Fruit fly (Drosophila melanogaster) whole organism, pupa: Measurements from ENCODE around the gene ThrRS.

Experiments
- CG12605 ChIP-seq: fragments of 200-800 bp; sonication (Bioruptor generic); IDR thresholded peaks from 2 replicates; pipeline ENCODE4 v1.3.6; 2022; ENCODE audit warnings: missing biosample characterization, missing genetic modification characterization
- CG13204 ChIP-seq: fragments of 200-800 bp; sonication (Bioruptor generic); optimal IDR thresholded peaks from 2 replicates; lab custom pipeline; 2018; ENCODE audit warnings: missing biosample characterization, mild to moderate bottlenecking, missing genetic modification characterization, moderate library complexity
- CG14655 ChIP-seq: fragments of 200-800 bp; sonication (Bioruptor generic); optimal IDR thresholded peaks from 3 replicates; lab custom pipeline; 2017; ENCODE audit warnings: mild to moderate bottlenecking, missing biosample characterization, missing genetic modification reagents, missing genetic modification characterization
- CG15710 ChIP-seq: fragments of 200-800 bp; sonication (Bioruptor generic); optimal IDR thresholded peaks from 2 replicates; lab custom pipeline; 2018; ENCODE audit warnings: missing biosample characterization, mild to moderate bottlenecking, missing genetic modification characterization, moderate library complexity
- CG17806 ChIP-seq: fragments of 200-800 bp; sonication (Bioruptor generic); optimal IDR thresholded peaks from 2 replicates; lab custom pipeline; 2018; ENCODE audit warnings: missing biosample characterization, mild to moderate bottlenecking, missing genetic modification characterization, moderate library complexity
- CG32121 ChIP-seq: fragments of 200-800 bp; sonication (Bioruptor generic); IDR thresholded peaks from 2 replicates; pipeline ENCODE4 v1.3.6; 2022; ENCODE audit warnings: missing biosample characterization, missing genetic modification characterization
- CG34367 ChIP-seq: fragments of 200-800 bp; sonication (Bioruptor generic); optimal IDR thresholded peaks from 2 replicates; lab custom pipeline; 2018; ENCODE audit warnings: missing biosample characterization, mild to moderate bottlenecking, missing genetic modification characterization
- CG4496 ChIP-seq: fragments of 200-800 bp; sonication (Bioruptor generic); IDR thresholded peaks from 3 replicates; pipeline ENCODE4 v1.3.6; 2022; ENCODE audit warnings: missing biosample characterization, missing genetic modification characterization
- CG8159 ChIP-seq: fragments of 200-800 bp; sonication (Bioruptor generic); optimal IDR thresholded peaks from 3 replicates; lab custom pipeline; 2018; ENCODE audit warnings: missing biosample characterization, mild to moderate bottlenecking, missing genetic modification characterization, moderate library complexity
- CG8301 ChIP-seq: fragments of 200-800 bp; sonication (Bioruptor generic); optimal IDR thresholded peaks from 2 replicates; lab custom pipeline; 2018; ENCODE audit warnings: missing biosample characterization, mild to moderate bottlenecking, missing genetic modification characterization
- CG9948 ChIP-seq: fragments of 200-800 bp; sonication (Bioruptor generic); optimal IDR thresholded peaks from 2 replicates; lab custom pipeline; 2018; ENCODE audit warnings: missing biosample characterization, mild to moderate bottlenecking, missing genetic modification characterization, moderate library complexity
- D1 ChIP-seq: fragments of 200-800 bp; sonication (Bioruptor generic); optimal IDR thresholded peaks from 2 replicates; lab custom pipeline; 2018; ENCODE audit warnings: missing biosample characterization, mild to moderate bottlenecking, missing genetic modification characterization, moderate library complexity
- Ets98B ChIP-seq: fragments of 200-800 bp; sonication (Bioruptor generic); IDR thresholded peaks from 2 replicates; pipeline ENCODE4 v1.3.6; 2022; ENCODE audit warnings: missing biosample characterization, missing genetic modification characterization
- Pif1A ChIP-seq: fragments of 200-800 bp; sonication (Bioruptor generic); optimal IDR thresholded peaks from 3 replicates; lab custom pipeline; 2016; ENCODE audit warnings: missing biosample characterization, missing genetic modification characterization
- Pif1B ChIP-seq: fragments of 200-800 bp; sonication (Bioruptor generic); optimal IDR thresholded peaks from 3 replicates; lab custom pipeline; 2016; ENCODE audit warnings: missing biosample characterization, missing genetic modification characterization
- Snoo ChIP-seq: fragments of 200-800 bp; sonication (Bioruptor generic); optimal IDR thresholded peaks from 3 replicates; lab custom pipeline; 2017; ENCODE audit warnings: missing biosample characterization, mild to moderate bottlenecking, missing genetic modification characterization, inconsistent platforms
- fd96Ca ChIP-seq: fragments of 200-800 bp; sonication (Bioruptor generic); IDR thresholded peaks from 3 replicates; pipeline ENCODE4 v1.3.6; 2022; ENCODE audit warnings: missing biosample characterization, missing genetic modification characterization
- gl ChIP-seq: fragments of 200-800 bp; sonication (Bioruptor generic); optimal IDR thresholded peaks from 2 replicates; lab custom pipeline; 2018; ENCODE audit warnings: missing biosample characterization, mild to moderate bottlenecking, missing genetic modification characterization
- rn ChIP-seq: fragments of 200-800 bp; sonication (Bioruptor generic); IDR thresholded peaks from 2 replicates; pipeline ENCODE4 v1.3.6; 2022; ENCODE audit warnings: missing biosample characterization, missing genetic modification characterization

ThrRS gene

DNA sequence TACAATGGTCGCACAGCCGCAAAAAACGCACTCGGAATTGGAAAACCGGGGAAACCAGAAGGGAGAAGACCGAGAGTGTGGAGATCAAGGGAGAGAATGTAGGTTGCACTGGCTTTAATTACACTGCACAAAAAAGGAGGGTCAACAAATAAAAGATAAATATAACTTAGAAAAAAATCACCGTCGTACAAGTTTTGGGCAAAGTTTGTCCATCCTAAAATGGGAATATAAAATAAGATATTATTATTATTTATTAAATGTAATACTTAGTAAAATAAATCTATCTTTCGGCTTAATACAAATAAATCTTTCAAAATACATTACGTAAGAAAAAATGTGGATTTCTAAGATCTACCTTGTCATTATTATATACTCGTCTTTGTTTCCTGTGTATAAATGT lies 12.3 kb downstream of the ThrRS start:
- TF ChIP-seq rn (GFP tag; lab: Robert Waterston, UW): no peak
- TF ChIP-seq CG15710 (tag; lab: Kevin White, UChicago): no peak
- TF ChIP-seq CG8301: peak; percentile 23
- peak; percentile 53 for TF ChIP-seq CG14655
- TF ChIP-seq CG12605: no peak
- TF ChIP-seq gl (tag; lab: Kevin White, UChicago): no peak
- no peak for TF ChIP-seq Ets98B (GFP tag; lab: Robert Waterston, UW)
- no peak for TF ChIP-seq CG34367 (tag; lab: Kevin White, UChicago)

DNA sequence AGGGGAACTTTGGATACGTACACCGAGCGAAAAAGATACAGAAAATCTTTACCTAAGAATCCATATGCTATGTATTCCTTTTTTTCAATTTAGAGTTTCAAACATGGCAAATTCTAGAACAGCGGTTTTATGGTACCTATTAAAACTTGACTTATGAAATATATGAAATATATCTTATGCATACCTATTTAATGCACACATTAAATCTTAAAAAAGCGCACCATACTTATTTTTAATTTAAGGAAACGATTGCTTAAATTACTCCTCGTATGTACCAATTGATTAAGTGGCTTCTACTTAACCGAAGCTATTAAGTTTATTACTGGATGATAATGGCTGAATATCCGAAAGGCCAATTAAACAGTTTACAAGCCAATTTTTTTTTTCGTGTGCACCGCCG lies 16.4 kb downstream of the ThrRS start:
- TF ChIP-seq D1 (tag; lab: Kevin White, UChicago) (no peak), Pif1B (GFP tag; lab: Kevin White, UChicago) (no peak), CG17806 (tag; lab: Kevin White, UChicago) (no peak), CG8301 (peak; percentile 36), CG34367 (tag; lab: Kevin White, UChicago) (no peak), CG9948 (tag; lab: Kevin White, UChicago) (peak; percentile 24), Snoo (tag; lab: Kevin White, UChicago) (no peak), CG8159 (tag; lab: Kevin White, UChicago) (peak; percentile 37), fd96Ca (GFP tag; lab: Robert Waterston, UW) (no peak), rn (GFP tag; lab: Robert Waterston, UW) (no peak), CG13204 (GFP tag; lab: Kevin White, UChicago) (no peak), CG14655 (peak; percentile 69), CG32121 (GFP tag; lab: Robert Waterston, UW) (no peak), CG12605 (no peak)

DNA sequence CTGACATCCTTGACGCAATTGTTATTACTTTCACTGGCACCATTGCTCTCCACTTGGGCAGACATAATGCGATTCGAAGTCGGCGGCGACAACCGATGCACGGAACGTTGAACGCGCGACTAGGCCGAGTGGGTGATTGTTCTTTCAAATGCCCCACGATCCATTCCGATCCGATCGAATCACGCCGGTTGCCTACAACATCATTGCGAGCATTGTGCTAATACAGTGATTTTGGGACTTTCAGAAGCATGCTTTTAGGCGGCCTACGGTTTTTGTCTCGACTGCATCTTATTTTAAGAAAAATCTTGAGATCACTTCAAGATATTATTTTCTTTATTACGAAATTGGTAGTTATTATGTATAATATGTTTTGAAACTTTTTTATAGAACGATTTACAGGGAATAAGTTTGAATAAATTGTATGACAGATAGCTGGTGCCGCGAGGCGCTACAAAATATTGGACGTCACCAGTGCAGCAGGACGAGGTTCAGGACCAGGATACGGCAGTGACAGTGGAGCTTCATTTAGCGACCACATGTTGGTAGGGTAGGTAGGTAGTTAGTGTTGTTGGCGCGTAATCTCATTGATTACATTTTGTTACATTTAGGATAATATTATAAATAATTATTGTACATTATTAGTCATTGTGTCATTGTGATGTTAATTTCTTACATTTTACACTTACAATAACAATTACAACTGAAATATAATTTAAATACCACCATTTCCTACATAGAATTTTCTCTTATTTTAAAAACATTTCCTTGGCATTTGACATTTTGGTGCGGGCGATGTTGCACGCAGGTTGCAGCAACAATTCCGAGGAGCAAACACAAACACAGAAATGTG lies 29.9 kb downstream of the ThrRS start, which contains the start of gene rho-6:
rho-6 (minus strand) TSS at position 137 of the 850 bp plus-strand sequence.
- peak; percentile 29 for TF ChIP-seq CG14655
- TF ChIP-seq CG4496 (GFP tag; lab: Robert Waterston, UW): peak; percentile 39; the same call in 1 of the 3 replicates
- no peak for TF ChIP-seq CG13204 (GFP tag; lab: Kevin White, UChicago)

DNA sequence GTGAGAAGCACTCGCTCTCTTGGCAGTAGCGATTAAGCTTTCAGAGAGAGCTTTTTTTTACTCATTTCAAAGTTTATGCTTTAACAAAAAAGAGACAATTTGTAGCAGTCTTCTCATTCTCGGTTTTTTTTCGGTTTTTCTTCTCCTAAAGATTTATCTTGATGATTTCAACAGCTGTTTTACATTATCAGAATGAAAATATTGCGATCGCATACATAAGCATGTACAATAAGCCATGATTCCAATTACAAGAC lies 30.5 kb downstream of the ThrRS start:
- TF ChIP-seq CG8159 (tag; lab: Kevin White, UChicago) (no peak), CG14655 (no peak), CG9948 (tag; lab: Kevin White, UChicago) (no peak), CG15710 (tag; lab: Kevin White, UChicago) (no peak), Pif1A (GFP tag; lab: Kevin White, UChicago) (no peak), D1 (tag; lab: Kevin White, UChicago) (no peak), Pif1B (GFP tag; lab: Kevin White, UChicago) (no peak), gl (tag; lab: Kevin White, UChicago) (no peak), CG13204 (GFP tag; lab: Kevin White, UChicago) (no peak), CG32121 (GFP tag; lab: Robert Waterston, UW) (no peak), rn (GFP tag; lab: Robert Waterston, UW) (no peak), fd96Ca (GFP tag; lab: Robert Waterston, UW) (no peak), Snoo (tag; lab: Kevin White, UChicago) (no peak)

DNA sequence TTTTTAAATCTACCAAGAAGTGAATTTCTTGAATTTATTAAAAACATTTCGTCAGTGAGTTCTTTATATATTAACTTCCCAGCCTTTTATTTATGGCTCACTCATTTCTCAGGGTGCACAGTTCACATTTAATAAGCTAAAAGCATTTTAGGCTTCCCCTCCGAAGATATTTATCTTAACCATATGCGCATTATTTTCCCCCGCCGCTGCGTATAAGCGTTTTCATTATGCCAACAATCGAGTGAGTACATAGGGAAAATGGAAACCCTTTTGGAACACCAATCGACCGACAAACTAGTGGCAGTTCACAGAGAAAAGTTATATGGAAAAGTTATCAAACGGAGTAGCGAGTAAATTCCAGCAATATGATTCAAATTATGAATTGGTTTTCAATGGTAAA lies 34.2 kb downstream of the ThrRS start, which contains the start of gene Gr33a:
Gr33a (plus strand) TSS at position 301 of the 400 bp plus-strand sequence.
- TF ChIP-seq CG15710 (tag; lab: Kevin White, UChicago) (no peak), CG8159 (tag; lab: Kevin White, UChicago) (no peak), D1 (tag; lab: Kevin White, UChicago) (no peak), Ets98B (GFP tag; lab: Robert Waterston, UW) (no peak), gl (tag; lab: Kevin White, UChicago) (no peak), CG14655 (no peak)

DNA sequence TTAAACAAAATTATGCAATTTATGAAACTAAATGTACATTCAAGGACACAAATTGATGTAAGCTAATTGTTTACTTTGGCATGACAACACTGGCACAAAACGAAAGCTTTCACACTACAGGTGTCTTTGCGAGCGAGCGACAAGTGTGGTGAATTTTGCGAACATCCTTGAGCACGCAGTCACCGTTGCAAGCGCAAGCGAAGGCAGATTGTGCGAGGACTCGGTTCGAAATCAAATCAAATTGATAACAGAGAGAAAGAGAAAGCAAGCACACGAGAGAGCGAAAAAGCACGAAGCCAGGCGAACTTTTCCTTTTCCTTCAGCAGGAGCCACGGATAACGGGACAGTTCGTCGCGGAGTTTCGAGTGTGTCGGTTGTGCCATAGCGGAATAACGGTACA lies 38.9 kb downstream of the ThrRS start, which contains the start of gene CG31760:
CG31760 (plus strand) TSS at position 342 of the 400 bp plus-strand sequence.
- no peak for TF ChIP-seq CG15710 (tag; lab: Kevin White, UChicago)
- no peak for TF ChIP-seq CG8159 (tag; lab: Kevin White, UChicago)
- TF ChIP-seq CG12605: peak; percentile 72
